Fruit fly (Drosophila melanogaster) Kc167 (cell line): ENCODE results near the gene Proc.

Experiments
- h ChIP-seq: fragments of >200 bp; optimal IDR thresholded peaks from 3 replicates; lab custom pipeline; 2018; ENCODE audit warnings: missing external identifiers
- psq ChIP-seq: fragments of >200 bp; optimal IDR thresholded peaks from 2 replicates; lab custom pipeline; 2017; ENCODE audit warnings: missing external identifiers

DNA sequence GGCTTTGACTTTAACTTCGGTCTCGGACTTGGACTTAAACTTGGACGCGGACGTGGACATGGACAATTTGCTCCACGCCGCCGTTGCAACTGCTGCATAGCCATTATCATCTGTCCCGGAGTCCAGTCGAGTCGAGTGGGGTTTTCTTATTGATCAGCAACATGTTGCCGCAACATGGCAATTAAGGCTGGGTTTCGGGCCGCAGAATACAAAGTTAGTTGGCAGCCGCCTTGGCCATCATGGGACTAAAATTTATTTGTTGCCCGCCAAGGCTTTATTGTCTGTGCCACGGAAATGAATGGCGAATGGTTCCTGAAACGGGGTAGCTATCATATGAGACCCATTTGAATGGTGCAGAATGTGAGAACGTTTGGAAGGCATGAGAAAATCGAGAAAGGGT is 30.6 kb upstream of the Proc start:
- no peak for TF ChIP-seq h
- no peak for TF ChIP-seq psq (lab: Kevin White, UChicago)
